Fruit fly (Drosophila melanogaster) whole organism, pupa: ENCODE results near the gene Ac13E.
A peak's percentile ranks its signal among the peaks of the same experiment; 100 is the strongest.

Experiments used
- CG32121 ChIP-seq: fragments of 200-800 bp; sonication (Bioruptor generic); IDR thresholded peaks from 2 replicates; pipeline ENCODE4 v1.3.6; 2022; ENCODE audit warnings: missing biosample characterization, missing genetic modification characterization
- CG34367 ChIP-seq: fragments of 200-800 bp; sonication (Bioruptor generic); optimal IDR thresholded peaks from 2 replicates; lab custom pipeline; 2018; ENCODE audit warnings: missing biosample characterization, mild to moderate bottlenecking, missing genetic modification characterization
- CG4496 ChIP-seq: fragments of 200-800 bp; sonication (Bioruptor generic); IDR thresholded peaks from 3 replicates; pipeline ENCODE4 v1.3.6; 2022; ENCODE audit warnings: missing biosample characterization, missing genetic modification characterization
- CG8159 ChIP-seq: fragments of 200-800 bp; sonication (Bioruptor generic); optimal IDR thresholded peaks from 3 replicates; lab custom pipeline; 2018; ENCODE audit warnings: missing biosample characterization, mild to moderate bottlenecking, missing genetic modification characterization, moderate library complexity
- CG8301 ChIP-seq: fragments of 200-800 bp; sonication (Bioruptor generic); optimal IDR thresholded peaks from 2 replicates; lab custom pipeline; 2018; ENCODE audit warnings: missing biosample characterization, mild to moderate bottlenecking, missing genetic modification characterization
- CG9948 ChIP-seq: fragments of 200-800 bp; sonication (Bioruptor generic); optimal IDR thresholded peaks from 2 replicates; lab custom pipeline; 2018; ENCODE audit warnings: missing biosample characterization, mild to moderate bottlenecking, missing genetic modification characterization, moderate library complexity
- D1 ChIP-seq: fragments of 200-800 bp; sonication (Bioruptor generic); optimal IDR thresholded peaks from 2 replicates; lab custom pipeline; 2018; ENCODE audit warnings: missing biosample characterization, mild to moderate bottlenecking, missing genetic modification characterization, moderate library complexity
- Pif1A ChIP-seq: fragments of 200-800 bp; sonication (Bioruptor generic); optimal IDR thresholded peaks from 3 replicates; lab custom pipeline; 2016; ENCODE audit warnings: missing biosample characterization, missing genetic modification characterization
- gl ChIP-seq: fragments of 200-800 bp; sonication (Bioruptor generic); optimal IDR thresholded peaks from 2 replicates; lab custom pipeline; 2018; ENCODE audit warnings: missing biosample characterization, mild to moderate bottlenecking, missing genetic modification characterization
- rn ChIP-seq: fragments of 200-800 bp; sonication (Bioruptor generic); IDR thresholded peaks from 2 replicates; pipeline ENCODE4 v1.3.6; 2022; ENCODE audit warnings: missing biosample characterization, missing genetic modification characterization

DNA sequence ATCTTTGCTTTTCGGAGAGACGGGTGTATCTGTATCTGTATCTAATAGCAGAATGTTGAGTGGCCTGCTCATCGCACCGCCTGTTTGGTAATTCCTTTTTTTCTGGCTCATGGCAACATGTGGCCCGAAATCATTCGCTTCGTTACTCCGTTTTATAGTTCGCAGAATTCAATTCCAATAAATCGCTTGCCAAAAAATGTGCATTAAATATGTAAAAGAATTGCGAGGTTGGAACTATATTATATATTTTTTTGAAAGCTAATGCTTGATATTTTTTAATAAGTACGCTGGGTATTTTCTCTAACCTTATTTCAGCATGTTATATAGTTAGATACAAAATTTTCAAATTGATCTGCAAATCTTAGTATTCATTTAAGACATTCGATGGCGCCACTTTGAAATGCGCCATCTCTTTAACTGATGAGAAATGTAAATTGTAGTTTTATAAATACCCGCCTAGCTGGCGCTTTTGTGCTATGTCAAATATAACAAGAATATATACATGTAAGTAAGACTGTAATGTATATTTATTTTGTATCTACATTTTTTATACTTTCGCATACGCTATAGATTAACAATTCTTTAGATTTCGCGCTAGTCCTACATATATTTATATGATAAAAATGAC, 40.3 kb upstream of the Ac13E start:
- no peak for TF ChIP-seq rn (GFP tag; lab: Robert Waterston, UW)
- no peak for TF ChIP-seq CG8301
- TF ChIP-seq CG8159 (tag; lab: Kevin White, UChicago): no peak
- TF ChIP-seq D1 (tag; lab: Kevin White, UChicago): no peak
- TF ChIP-seq CG34367 (tag; lab: Kevin White, UChicago): no peak
- TF ChIP-seq Pif1A (GFP tag; lab: Kevin White, UChicago): no peak
- no peak for TF ChIP-seq CG32121 (GFP tag; lab: Robert Waterston, UW)
- 0 out of 3 replicates have a peak, but pooled peaks have one; percentile 4 for TF ChIP-seq CG4496 (GFP tag; lab: Robert Waterston, UW)
- no peak for TF ChIP-seq gl (tag; lab: Kevin White, UChicago)
- TF ChIP-seq CG9948 (tag; lab: Kevin White, UChicago): no peak
